Worm (Caenorhabditis elegans) whole organism, young adult: ENCODE data around the gene B0457.6.

Experiments used
- B0261.1 ChIP-seq: sonication (generic microtip); optimal IDR thresholded peaks from 2 replicates; lab custom pipeline; 2016; ENCODE audit warnings: mild to moderate bottlenecking, missing genetic modification characterization, moderate library complexity, missing compliant biosample characterization
- C06A6.2 ChIP-seq: fragments of 200-800 bp; sonication (Bioruptor generic); conservative IDR thresholded peaks from 2 replicates; pipeline ENCODE4 v1.3.6; 2022; ENCODE audit warnings: missing genetic modification characterization, missing compliant biosample characterization
- C17E4.6 ChIP-seq: fragments of 200-800 bp; sonication (Bioruptor generic); IDR thresholded peaks from 2 replicates; pipeline ENCODE4 v1.3.6; 2022; ENCODE audit warnings: missing genetic modification reagents, missing genetic modification characterization, missing compliant biosample characterization
- D2030.7 ChIP-seq: fragments of 200-800 bp; sonication (Bioruptor generic); IDR thresholded peaks from 2 replicates; pipeline ENCODE4 v1.3.6; 2022; ENCODE audit warnings: missing genetic modification reagents, missing genetic modification characterization, missing compliant biosample characterization
- F10E7.11 ChIP-seq: sonication (generic microtip); optimal IDR thresholded peaks from 2 replicates; lab custom pipeline; 2017; ENCODE audit warnings: mild to moderate bottlenecking, missing genetic modification characterization, moderate library complexity, missing compliant biosample characterization
- F33H1.4 ChIP-seq: fragments of 200-800 bp; sonication (Bioruptor generic); IDR thresholded peaks from 2 replicates; pipeline ENCODE4 v1.3.6; 2022; ENCODE audit warnings: missing genetic modification reagents, missing genetic modification characterization, missing compliant biosample characterization
- T07F8.4 ChIP-seq: sonication (generic microtip); optimal IDR thresholded peaks from 2 replicates; lab custom pipeline; 2016; ENCODE audit warnings: mild to moderate bottlenecking, missing genetic modification characterization, moderate library complexity, missing compliant biosample characterization
- Y53F4B.3 ChIP-seq: fragments of 200-800 bp; sonication (Bioruptor generic); IDR thresholded peaks from 2 replicates; pipeline ENCODE4 v1.3.6; 2022; ENCODE audit warnings: missing genetic modification reagents, missing genetic modification characterization, missing compliant biosample characterization
- Y53G8AR.9 ChIP-seq: fragments of 200-800 bp; sonication (Bioruptor generic); conservative IDR thresholded peaks from 2 replicates; pipeline ENCODE4 v1.3.6; 2022; ENCODE audit warnings: missing genetic modification reagents, missing genetic modification characterization, missing compliant biosample characterization
- akir-1 ChIP-seq: fragments of 200-800 bp; sonication (Bioruptor generic); optimal IDR thresholded peaks from 2 replicates; lab custom pipeline; 2018; ENCODE audit warnings: mild to moderate bottlenecking, missing genetic modification characterization, moderate library complexity, missing compliant biosample characterization
- aptf-2 ChIP-seq: fragments of 200-800 bp; sonication (Bioruptor generic); conservative IDR thresholded peaks from 2 replicates; pipeline ENCODE4 v1.3.6; 2022; ENCODE audit warnings: missing genetic modification reagents, missing genetic modification characterization, missing compliant biosample characterization
- aptf-3 ChIP-seq: fragments of 200-800 bp; sonication (Bioruptor generic); IDR thresholded peaks from 2 replicates; pipeline ENCODE4 v1.3.6; 2022; ENCODE audit warnings: missing genetic modification characterization, missing compliant biosample characterization
- attf-3 ChIP-seq: fragments of 200-800 bp; sonication (Bioruptor generic); conservative IDR thresholded peaks from 2 replicates; pipeline ENCODE4 v1.3.6; 2022; ENCODE audit warnings: missing genetic modification reagents, missing genetic modification characterization, missing compliant biosample characterization
- attf-6 ChIP-seq: fragments of 200-800 bp; sonication (Bioruptor generic); IDR thresholded peaks from 2 replicates; pipeline ENCODE4 v1.3.6; 2022; ENCODE audit warnings: missing genetic modification reagents, missing genetic modification characterization, missing compliant biosample characterization
- bed-1 ChIP-seq: fragments of 200-800 bp; sonication (Bioruptor generic); IDR thresholded peaks from 2 replicates; pipeline ENCODE4 v1.3.6; 2022; ENCODE audit warnings: missing genetic modification reagents, missing genetic modification characterization, missing compliant biosample characterization
- ccch-3 ChIP-seq: fragments of 200-800 bp; sonication (Bioruptor generic); optimal IDR thresholded peaks from 2 replicates; lab custom pipeline; 2018; ENCODE audit warnings: mild to moderate bottlenecking, missing genetic modification characterization, missing compliant biosample characterization
- cebp-1 ChIP-seq, 2 experiments: fragments of 200-800 bp in 1 of 2; sonication (Bioruptor generic) in 1 of 2; sonication (generic microtip) in 1 of 2; IDR thresholded peaks in 1 of 2; optimal IDR thresholded peaks in 1 of 2; 2 replicates each; pipeline versions ENCODE4 v1.3.6 to Lab custom; 2017 to 2022; ENCODE audit warnings: missing compliant biosample characterization in 2 of 2, missing genetic modification characterization in 2 of 2, mild to moderate bottlenecking in 1 of 2, missing genetic modification reagents in 1 of 2, moderate library complexity in 1 of 2
- ceh-40 ChIP-seq: fragments of 200-800 bp; sonication (Bioruptor generic); IDR thresholded peaks from 2 replicates; pipeline ENCODE4 v1.3.6; 2022; ENCODE audit warnings: missing genetic modification characterization, missing compliant biosample characterization
- die-1 ChIP-seq: sonication (generic microtip); optimal IDR thresholded peaks from 2 replicates; lab custom pipeline; 2016; ENCODE audit warnings: missing genotype, mild to moderate bottlenecking, missing genetic modification characterization, missing compliant biosample characterization
- dox-1 ChIP-seq: fragments of 200-800 bp; sonication (Bioruptor generic); IDR thresholded peaks from 2 replicates; pipeline ENCODE4 v1.3.6; 2022; ENCODE audit warnings: missing genetic modification reagents, missing genetic modification characterization, missing compliant biosample characterization
- egrh-3 ChIP-seq: fragments of 200-800 bp; sonication (Bioruptor generic); IDR thresholded peaks from 2 replicates; pipeline ENCODE4 v1.3.6; 2022; ENCODE audit warnings: missing genetic modification reagents, missing genetic modification characterization, missing compliant biosample characterization
- ekl-4 ChIP-seq: fragments of 200-800 bp; sonication (Bioruptor generic); IDR thresholded peaks from 2 replicates; pipeline ENCODE4 v1.3.6; 2022; ENCODE audit warnings: missing genetic modification reagents, missing genetic modification characterization, missing compliant biosample characterization
- hlh-12 ChIP-seq: sonication (generic microtip); optimal IDR thresholded peaks from 2 replicates; lab custom pipeline; 2016; ENCODE audit warnings: missing genetic modification characterization, missing compliant biosample characterization
- hmg-1.2 ChIP-seq: fragments of 200-800 bp; sonication (Bioruptor generic); IDR thresholded peaks from 2 replicates; pipeline ENCODE4 v1.3.6; 2022; ENCODE audit warnings: missing genetic modification reagents, missing genetic modification characterization, missing compliant biosample characterization
- hsf-1 ChIP-seq: fragments of 200-800 bp; sonication (Bioruptor generic); IDR thresholded peaks from 2 replicates; pipeline ENCODE4 v1.3.6; 2022; ENCODE audit warnings: missing genetic modification reagents, missing genetic modification characterization, missing compliant biosample characterization
- lag-1 ChIP-seq: fragments of 200-800 bp; sonication (Bioruptor generic); IDR thresholded peaks from 2 replicates; pipeline ENCODE4 v1.3.6; 2022; ENCODE audit warnings: missing genetic modification reagents, missing genetic modification characterization, missing compliant biosample characterization
- let-526 ChIP-seq: fragments of 200-800 bp; sonication (Bioruptor generic); IDR thresholded peaks from 2 replicates; pipeline ENCODE4 v1.3.6; 2022; ENCODE audit warnings: missing genetic modification reagents, missing genetic modification characterization, missing compliant biosample characterization
- lin-40 ChIP-seq: sonication (generic microtip); optimal IDR thresholded peaks from 2 replicates; lab custom pipeline; 2016; ENCODE audit warnings: missing genetic modification characterization, mild to moderate bottlenecking, missing compliant biosample characterization, missing genotype, missing genetic modification reagents
- madf-6 ChIP-seq: fragments of 200-800 bp; sonication (Bioruptor generic); IDR thresholded peaks from 2 replicates; pipeline ENCODE4 v1.3.6; 2022; ENCODE audit warnings: missing genetic modification reagents, missing genetic modification characterization, missing compliant biosample characterization
- mel-28 ChIP-seq: sonication (generic microtip); optimal IDR thresholded peaks from 2 replicates; lab custom pipeline; 2016; ENCODE audit warnings: borderline replicate concordance, mild to moderate bottlenecking, missing genetic modification characterization, missing compliant biosample characterization
- mxl-1 ChIP-seq: sonication (generic microtip); optimal IDR thresholded peaks from 2 replicates; lab custom pipeline; 2016; ENCODE audit warnings: missing genetic modification characterization, missing compliant biosample characterization
- nhr-80 ChIP-seq: sonication (generic microtip); optimal IDR thresholded peaks from 2 replicates; lab custom pipeline; 2016; ENCODE audit warnings: missing genetic modification characterization, missing compliant biosample characterization
- rcor-1 ChIP-seq: fragments of 200-800 bp; sonication (Bioruptor generic); IDR thresholded peaks from 2 replicates; pipeline ENCODE4 v1.3.6; 2022; ENCODE audit warnings: missing genetic modification reagents, missing genetic modification characterization, missing compliant biosample characterization
- repo-1 ChIP-seq: sonication (generic microtip); optimal IDR thresholded peaks from 2 replicates; lab custom pipeline; 2017; ENCODE audit warnings: mild to moderate bottlenecking, missing genetic modification characterization, missing compliant biosample characterization
- rpc-1 ChIP-seq, 2 experiments: fragments of 150-350 bp in 1 of 2; sonication (generic microtip) in 1 of 2; optimal IDR thresholded peaks; 2 replicates each; lab custom pipeline; 2014 to 2018; ENCODE audit warnings: missing biosample characterization in 1 of 2, missing genetic modification characterization in 1 of 2, missing genetic modification reagents in 1 of 2, missing genotype in 1 of 2
- snpc-1.1 ChIP-seq: sonication (generic microtip); optimal IDR thresholded peaks from 2 replicates; lab custom pipeline; 2017; ENCODE audit warnings: missing genetic modification characterization, mild to moderate bottlenecking, missing compliant biosample characterization, antibody characterized with exemption, moderate library complexity, missing genotype, missing genetic modification reagents; ENCODE audit not compliant: insufficient read depth
- snpc-1.3 ChIP-seq: sonication (generic microtip); optimal IDR thresholded peaks from 2 replicates; lab custom pipeline; 2017; ENCODE audit warnings: missing genetic modification characterization, mild to moderate bottlenecking, missing compliant biosample characterization, antibody characterized with exemption, moderate library complexity, missing genotype, missing genetic modification reagents; ENCODE audit not compliant: insufficient read depth
- sptf-2 ChIP-seq: fragments of 200-800 bp; sonication (Bioruptor generic); optimal IDR thresholded peaks from 2 replicates; lab custom pipeline; 2018; ENCODE audit warnings: mild to moderate bottlenecking, missing genetic modification characterization, missing compliant biosample characterization
- zfh-2 ChIP-seq: fragments of 200-800 bp; sonication (Bioruptor generic); conservative IDR thresholded peaks from 2 replicates; pipeline ENCODE4 v1.3.6; 2022; ENCODE audit warnings: missing genetic modification reagents, missing genetic modification characterization, missing compliant biosample characterization
- zim-3 ChIP-seq: sonication (generic microtip); optimal IDR thresholded peaks from 2 replicates; lab custom pipeline; 2017; ENCODE audit warnings: mild to moderate bottlenecking, missing genetic modification characterization, moderate library complexity, missing compliant biosample characterization
- ztf-3 ChIP-seq: fragments of 200-800 bp; sonication (Bioruptor generic); optimal IDR thresholded peaks from 2 replicates; lab custom pipeline; 2018; ENCODE audit warnings: mild to moderate bottlenecking, missing genetic modification characterization, missing compliant biosample characterization
- ztf-6 ChIP-seq: fragments of 200-800 bp; sonication (Bioruptor generic); IDR thresholded peaks from 2 replicates; pipeline ENCODE4 v1.3.6; 2022; ENCODE audit warnings: missing genetic modification reagents, missing genetic modification characterization, missing compliant biosample characterization

The B0457.6 gene

DNA sequence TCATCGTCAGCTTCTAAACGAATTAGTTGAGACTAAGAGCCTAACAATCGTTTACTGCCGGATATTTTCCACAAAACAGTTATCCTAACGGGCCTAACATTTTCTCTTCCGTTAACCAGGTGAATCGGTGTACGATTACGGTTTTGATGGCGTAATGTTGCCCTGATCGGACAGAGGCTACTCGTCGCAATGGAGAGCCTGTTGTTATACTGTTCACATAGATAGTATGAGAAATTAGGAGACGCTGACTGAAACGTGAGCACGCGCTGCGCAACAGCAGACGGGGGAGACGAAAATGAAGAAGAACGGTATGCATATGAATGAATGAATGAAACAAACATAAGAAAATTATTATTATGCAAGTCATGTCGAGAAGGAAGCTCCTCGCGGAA is 22.9 kb upstream of the B0457.6 start:
- TF ChIP-seq F10E7.11 (tag; lab: Kevin White, UChicago) (no peak), aptf-2 (GFP tag; lab: Robert Waterston, UW) (no peak), hmg-1.2 (GFP tag; lab: Robert Waterston, UW) (no peak), ceh-40 (GFP tag; lab: Robert Waterston, UW) (no peak), B0261.1 (no peak), attf-3 (no peak), rpc-1 (optimal IDR thresholded peaks at IDR 0.05; lab: Kevin White, UChicago) (no peak), rpc-1 (tag; optimal IDR thresholded peaks at IDR 0.05; lab: Kevin White, UChicago) (no peak), let-526 (no peak), nhr-80 (tag; lab: Kevin White, UChicago) (no peak), madf-6 (GFP tag; lab: Robert Waterston, UW) (no peak), die-1 (tag; lab: Kevin White, UChicago) (no peak), cebp-1 (GFP tag; IDR thresholded peaks at IDR 0.05; lab: Robert Waterston, UW) (no peak), cebp-1 (tag; optimal IDR thresholded peaks at IDR 0.05; lab: Kevin White, UChicago) (no peak), ztf-3 (GFP tag; lab: Kevin White, UChicago) (no peak), zfh-2 (GFP tag; lab: Robert Waterston, UW) (no peak), D2030.7 (GFP tag; lab: Robert Waterston, UW) (no peak), mel-28 (tag; lab: Kevin White, UChicago) (no peak)
- TF ChIP-seq, all 124 proteins: peak for 0

DNA sequence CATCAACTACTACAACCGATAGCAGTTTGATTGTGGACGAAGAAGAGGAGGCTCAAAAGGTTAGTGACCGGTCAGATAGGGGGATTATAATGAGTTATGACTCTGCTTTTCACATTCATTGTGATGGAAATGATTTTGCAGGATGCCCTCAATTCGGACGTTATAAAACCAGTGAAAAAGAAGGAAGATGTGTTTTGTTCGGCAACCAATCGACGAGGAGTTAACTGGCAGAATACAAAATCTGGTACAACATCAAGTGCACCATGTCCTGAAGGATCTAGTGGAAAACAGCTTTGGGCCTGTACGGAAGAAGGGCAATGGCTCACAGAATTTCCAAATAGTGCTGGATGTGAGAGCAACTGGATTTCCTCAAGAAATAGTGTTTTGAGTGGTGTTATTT is 18.4 kb upstream of the B0457.6 start:
- TF ChIP-seq Y53F4B.3 = no peak
- peak; percentile 9; the same call in 1 of the 2 replicates for TF ChIP-seq F33H1.4 (GFP tag; lab: Robert Waterston, UW)

- TF ChIP-seq snpc-1.1 = no peak
- no peak for TF ChIP-seq hsf-1
- TF ChIP-seq C06A6.2 = no peak
- no peak for TF ChIP-seq egrh-3 (GFP tag; lab: Robert Waterston, UW)
- TF ChIP-seq let-526 = no peak
- TF ChIP-seq hlh-12 = no peak
- TF ChIP-seq rcor-1 (GFP tag; lab: Robert Waterston, UW) = no peak
- TF ChIP-seq C17E4.6 (GFP tag; lab: Robert Waterston, UW) = no peak
- no peak for TF ChIP-seq sptf-2 (GFP tag; lab: Kevin White, UChicago)
- no peak for TF ChIP-seq mxl-1 (tag; lab: Kevin White, UChicago)
- no peak for TF ChIP-seq Y53G8AR.9 (GFP tag; lab: Robert Waterston, UW)
- no peak for TF ChIP-seq ccch-3 (GFP tag; lab: Kevin White, UChicago)
- no peak for TF ChIP-seq zim-3 (tag; lab: Kevin White, UChicago)
- TF ChIP-seq snpc-1.3 (tag; lab: Kevin White, UChicago) = no peak
- no peak for TF ChIP-seq akir-1
- TF ChIP-seq F10E7.11 (tag; lab: Kevin White, UChicago) = no peak
- TF ChIP-seq T07F8.4 = no peak
- no peak for TF ChIP-seq ztf-6 (GFP tag; lab: Robert Waterston, UW)
Measured at ce11 chrII:8911929-8912328, 10.3 kb upstream of the B0457.6 start, which contains the start of gene B0457.4. TSS of gene B0457.4 (minus strand) at chrII:8912029.

DNA sequence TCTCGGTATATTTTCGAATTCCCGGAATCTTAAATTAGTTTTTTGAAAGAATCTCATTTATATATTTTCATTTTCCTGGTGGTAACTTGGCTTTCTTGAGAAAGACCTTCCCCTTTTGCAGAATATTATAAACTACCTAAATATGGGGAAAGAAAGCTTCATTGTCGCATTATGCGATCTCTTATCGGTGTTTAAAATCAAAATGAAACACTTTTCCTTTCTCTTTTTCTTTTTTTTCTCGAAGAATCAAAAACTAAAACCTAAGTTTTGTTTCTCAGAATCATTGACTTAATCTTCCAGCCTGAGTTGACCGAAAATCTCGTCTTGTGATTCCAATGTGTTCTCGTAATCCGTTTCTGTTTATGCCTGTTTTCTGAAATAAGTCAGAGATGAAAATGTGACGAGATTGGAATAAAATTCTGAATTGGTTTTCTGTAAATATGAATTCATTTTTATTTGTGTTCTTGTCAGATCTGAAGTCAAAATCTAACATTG is 9.7 kb upstream of the B0457.6 start:
- TF ChIP-seq bed-1 (GFP tag; lab: Robert Waterston, UW) = no peak
- no peak for TF ChIP-seq ekl-4 (GFP tag; lab: Robert Waterston, UW)
- TF ChIP-seq lin-40 = no peak
- no peak for TF ChIP-seq repo-1
- no peak for TF ChIP-seq lag-1 (GFP tag; lab: Robert Waterston, UW)
- TF ChIP-seq dox-1 (GFP tag; lab: Robert Waterston, UW) = no peak
- TF ChIP-seq akir-1 = no peak
- TF ChIP-seq aptf-3 (GFP tag; lab: Robert Waterston, UW) = no peak
- TF ChIP-seq attf-6 (GFP tag; lab: Robert Waterston, UW) = no peak
